Fruit fly (Drosophila melanogaster): ENCODE measurements around the gene CG31391.

CG31391 gene

DNA sequence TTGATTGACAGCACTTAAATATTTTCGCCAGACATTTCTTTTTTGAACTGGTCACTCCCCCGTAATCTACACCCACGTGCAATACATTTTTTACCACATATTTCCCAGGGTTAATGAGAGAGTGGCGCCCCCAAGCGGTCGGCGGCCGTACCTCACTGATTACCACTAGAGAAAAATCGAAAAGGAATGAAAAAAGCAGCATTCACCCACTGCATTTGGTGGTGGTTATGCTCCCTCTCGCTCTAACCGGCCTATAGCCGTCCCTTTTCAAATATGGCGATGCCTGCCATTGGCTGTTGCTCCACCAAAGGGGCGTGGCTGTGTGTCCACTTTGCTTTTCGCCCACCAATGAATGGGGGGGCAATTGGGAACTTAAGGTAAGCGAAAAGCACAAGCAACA, 39.9 kb downstream of the CG31391 start (continued):
- TF ChIP-seq CG18476 (GFP tag; optimal IDR thresholded peaks at IDR 0.05) (no peak), jumu (GFP tag; optimal IDR thresholded peaks at IDR 0.05) (peak; percentile 38), Asciz (GFP tag; optimal IDR thresholded peaks at IDR 0.05) (peak; percentile 47), CG11085 (GFP tag; IDR thresholded peaks at IDR 0.05) (no peak), grn (GFP tag; optimal IDR thresholded peaks at IDR 0.05) (peak; percentile 9), CG42726 (GFP tag; IDR thresholded peaks at IDR 0.05; ENCODE audit: partially characterized antibody) (no peak), Hmx (GFP tag; optimal IDR thresholded peaks at IDR 0.05) (no peak), CG7987 (GFP tag; optimal IDR thresholded peaks at IDR 0.05) (peak; percentile 60), Hr78 (GFP tag; optimal IDR thresholded peaks at IDR 0.05) (no peak), Gug (GFP tag; IDR thresholded peaks at IDR 0.05) (no peak), ab (GFP tag; optimal IDR thresholded peaks at IDR 0.05) (no peak), wdn (GFP tag; IDR thresholded peaks at IDR 0.05) (no peak), CG12104 (GFP tag; optimal IDR thresholded peaks at IDR 0.05) (no peak), org-1 (GFP tag; optimal IDR thresholded peaks at IDR 0.05) (peak; percentile 54), CG9932 (GFP tag; IDR thresholded peaks at IDR 0.05) (no peak), CkIIα-i1 (GFP tag; IDR thresholded peaks at IDR 0.05) (no peak), sim (GFP tag; IDR thresholded peaks at IDR 0.05) (peak; percentile 51; the same call in 1 of the 2 replicates), CG7786 (GFP tag; optimal IDR thresholded peaks at IDR 0.05) (no peak), CG34422 (GFP tag; IDR thresholded peaks at IDR 0.05) (0 out of 3 replicates have a peak, but pooled peaks have one; percentile 46), jigr1 (GFP tag; IDR thresholded peaks at IDR 0.05) (no peak), corto (GFP tag; optimal IDR thresholded peaks at IDR 0.05) (no peak), seq (GFP tag; IDR thresholded peaks at IDR 0.05) (peak; percentile 94), CG1603 (tag; optimal IDR thresholded peaks at IDR 0.05) (peak; percentile 72), repo (GFP tag; optimal IDR thresholded peaks at IDR 0.05) (peak; percentile 59), en (GFP tag; optimal IDR thresholded peaks at IDR 0.05) (peak; percentile 38), unpg (GFP tag; optimal IDR thresholded peaks at IDR 0.05) (peak; percentile 68), lab (GFP tag; optimal IDR thresholded peaks at IDR 0.05) (peak; percentile 66), CG33213 (GFP tag; optimal IDR thresholded peaks at IDR 0.05) (no peak), cas (GFP tag; IDR thresholded peaks at IDR 0.05) (no peak), klu (GFP tag; IDR thresholded peaks at IDR 0.05) (no peak), lola (GFP tag; optimal IDR thresholded peaks at IDR 0.05) (peak in 1 of 3 experiments; percentile 17), CG7963 (GFP tag; IDR thresholded peaks at IDR 0.05; ENCODE audit: partially characterized antibody) (no peak), Kr (GFP tag; optimal IDR thresholded peaks at IDR 0.05) (no peak), eve (GFP tag; optimal IDR thresholded peaks at IDR 0.05) (peak in 1 of 2 experiments; percentile 77), mld (GFP tag; IDR thresholded peaks at IDR 0.05; ENCODE audit: partially characterized antibody) (no peak), CG16815 (GFP tag; optimal IDR thresholded peaks at IDR 0.05) (no peak), slp2 (GFP tag; optimal IDR thresholded peaks at IDR 0.05) (peak; percentile 14), Nf-YA (GFP tag; IDR thresholded peaks at IDR 0.05) (peak; percentile 98), Hr51 (GFP tag; optimal IDR thresholded peaks at IDR 0.05) (peak in 1 of 2 experiments; percentile 42), CG10321 (GFP tag; IDR thresholded peaks at IDR 0.05) (peak; percentile 97), Chrac-16 (GFP tag; optimal IDR thresholded peaks at IDR 0.05) (peak; percentile 45), E2f1 (GFP tag; IDR thresholded peaks at IDR 0.05) (no peak), btn (GFP tag; optimal IDR thresholded peaks at IDR 0.05) (no peak), nmo (GFP tag; optimal IDR thresholded peaks at IDR 0.05) (peak; percentile 29), CG3726 (GFP tag; IDR thresholded peaks at IDR 0.05) (no peak), hth (optimal IDR thresholded peaks at IDR 0.05) (no peak), Dref (GFP tag; IDR thresholded peaks at IDR 0.05) (no peak), luna (GFP tag; optimal IDR thresholded peaks at IDR 0.05) (no peak), CG10147 (GFP tag; optimal IDR thresholded peaks at IDR 0.05) (no peak), CG2129 (GFP tag; IDR thresholded peaks at IDR 0.05; ENCODE audit: partially characterized antibody) (no peak), Oaz (GFP tag; IDR thresholded peaks at IDR 0.05) (peak; percentile 23; the same call in 1 of the 2 replicates)

Data from whole organism, embryonic.